Worm (Caenorhabditis elegans): ENCODE data around the gene cyn-6.

cyn-6 gene

ce11 chrIII:761476-761875 lies 11.7 kb upstream of the cyn-6 start, which contains the start of gene nlp-52:
Gene nlp-52 (plus strand): TSS chrIII:761776.
- TF ChIP-seq nfya-1 (tag; optimal IDR thresholded peaks at IDR 0.05) (no peak), tbx-7 (tag; optimal IDR thresholded peaks at IDR 0.05) (no peak), pag-3 (tag; optimal IDR thresholded peaks at IDR 0.05; ENCODE audit: borderline replicate concordance) (no peak), sox-2 (GFP tag; IDR thresholded peaks at IDR 0.05) (no peak), fkh-10 (GFP tag; optimal IDR thresholded peaks at IDR 0.05) (no peak), lin-11 (tag; optimal IDR thresholded peaks at IDR 0.05) (no peak), nhr-232 (tag; optimal IDR thresholded peaks at IDR 0.05) (no peak), hlh-15 (tag; optimal IDR thresholded peaks at IDR 0.05) (no peak), ceh-14 (tag; optimal IDR thresholded peaks at IDR 0.05) (no peak), ceh-30 (tag; optimal IDR thresholded peaks at IDR 0.05) (no peak), fax-1 (tag; optimal IDR thresholded peaks at IDR 0.05) (no peak), sox-4 (tag; optimal IDR thresholded peaks at IDR 0.05) (no peak), unc-86 (tag; optimal IDR thresholded peaks at IDR 0.05) (no peak), unc-42 (tag; optimal IDR thresholded peaks at IDR 0.05) (no peak)

- no peak for TF ChIP-seq ama-1 (optimal IDR thresholded peaks at IDR 0.05)
- no peak for TF ChIP-seq fkh-10 (GFP tag; optimal IDR thresholded peaks at IDR 0.05)
- no peak for TF ChIP-seq K02D7.2 (tag; optimal IDR thresholded peaks at IDR 0.05)
- no peak for TF ChIP-seq fax-1 (tag; optimal IDR thresholded peaks at IDR 0.05)
- no peak for TF ChIP-seq ceh-31 (tag; optimal IDR thresholded peaks at IDR 0.05)
- TF ChIP-seq ceh-2 (tag; optimal IDR thresholded peaks at IDR 0.05): no peak
- no peak for TF ChIP-seq pqm-1 (tag; optimal IDR thresholded peaks at IDR 0.05)
- no peak for TF ChIP-seq hlh-13 (GFP tag; optimal IDR thresholded peaks at IDR 0.05)
- no peak for TF ChIP-seq dmd-4 (tag; optimal IDR thresholded peaks at IDR 0.05; ENCODE audit: borderline replicate concordance)
- no peak for TF ChIP-seq pros-1 (tag; optimal IDR thresholded peaks at IDR 0.05)
- no peak for TF ChIP-seq unc-3 (GFP tag; conservative IDR thresholded peaks at IDR 0.05)
- no peak for TF ChIP-seq unc-3 (tag; optimal IDR thresholded peaks at IDR 0.05)
- no peak for TF ChIP-seq madf-2 (tag; optimal IDR thresholded peaks at IDR 0.05)
- no peak for TF ChIP-seq ceh-6 (GFP tag; optimal IDR thresholded peaks at IDR 0.05)
- TF ChIP-seq elt-2 (tag; optimal IDR thresholded peaks at IDR 0.05): no peak
These were observed 10.7 kb upstream of the cyn-6 start for ce11 chrIII:762508-762907.

- TF ChIP-seq ceh-48 (tag; optimal IDR thresholded peaks at IDR 0.05): peak; percentile 19
- TF ChIP-seq unc-42 (tag; optimal IDR thresholded peaks at IDR 0.05): peak; percentile 44
- TF ChIP-seq ceh-19 (GFP tag; optimal IDR thresholded peaks at IDR 0.05): no peak
- no peak for TF ChIP-seq ztf-16 (tag; optimal IDR thresholded peaks at IDR 0.05)
- no peak for TF ChIP-seq lim-6 (tag; optimal IDR thresholded peaks at IDR 0.05)
- peak; percentile 8 for TF ChIP-seq ceh-31 (tag; optimal IDR thresholded peaks at IDR 0.05)
- no peak for TF ChIP-seq sdc-2 (tag; optimal IDR thresholded peaks at IDR 0.05)
- TF ChIP-seq syd-9 (tag; optimal IDR thresholded peaks at IDR 0.05): no peak
These were observed 8.8 kb upstream of the cyn-6 start for ce11 chrIII:764404-764803.

ce11 chrIII:764884-765283 lies 8.3 kb upstream of the cyn-6 start, which contains the start of gene ptl-1:
Gene ptl-1 (plus strand): TSS chrIII:765184.
- TF ChIP-seq madf-2 (tag; optimal IDR thresholded peaks at IDR 0.05): no peak
- no peak for TF ChIP-seq nfya-1 (tag; optimal IDR thresholded peaks at IDR 0.05)
- no peak for TF ChIP-seq sox-2 (GFP tag; IDR thresholded peaks at IDR 0.05)
- TF ChIP-seq ceh-48 (tag; optimal IDR thresholded peaks at IDR 0.05): no peak
- TF ChIP-seq ceh-9 (tag; optimal IDR thresholded peaks at IDR 0.05): no peak
- TF ChIP-seq K09A11.1 (tag; optimal IDR thresholded peaks at IDR 0.05; ENCODE audit: insufficient read depth): no peak

ce11 chrIII:768528-768927 lies 4.7 kb upstream of the cyn-6 start:
- TF ChIP-seq lim-6 (tag; optimal IDR thresholded peaks at IDR 0.05) (no peak), ztf-16 (tag; optimal IDR thresholded peaks at IDR 0.05) (no peak), lin-11 (tag; optimal IDR thresholded peaks at IDR 0.05) (no peak), pag-3 (tag; optimal IDR thresholded peaks at IDR 0.05; ENCODE audit: borderline replicate concordance) (no peak), tbx-2 (tag; optimal IDR thresholded peaks at IDR 0.05) (no peak), nhr-11 (tag; optimal IDR thresholded peaks at IDR 0.05) (no peak), hlh-8 (tag; optimal IDR thresholded peaks at IDR 0.05) (no peak), C08G9.2 (tag; optimal IDR thresholded peaks at IDR 0.05) (no peak), ceh-22 (tag; optimal IDR thresholded peaks at IDR 0.05) (no peak), Y22D7AL.16 (tag; optimal IDR thresholded peaks at IDR 0.05) (no peak), ceh-34 (tag; optimal IDR thresholded peaks at IDR 0.05) (no peak), ceh-6 (GFP tag; optimal IDR thresholded peaks at IDR 0.05) (no peak), rnt-1 (tag; optimal IDR thresholded peaks at IDR 0.05) (no peak), K02D7.2 (tag; optimal IDR thresholded peaks at IDR 0.05) (no peak), eyg-1 (tag; optimal IDR thresholded peaks at IDR 0.05) (no peak), T23F11.4 (GFP tag; optimal IDR thresholded peaks at IDR 0.05) (no peak), hlh-13 (GFP tag; optimal IDR thresholded peaks at IDR 0.05) (no peak)

Data from whole organism, late embryonic.